Fruit fly (Drosophila melanogaster) whole organism, embryonic: ENCODE measurements around the gene MTF-1.

Experiments used
- Bteb2 ChIP-seq: fragments of 200-800 bp; sonication (Bioruptor generic); optimal IDR thresholded peaks from 2 replicates; lab custom pipeline; 2016; ENCODE audit warnings: missing biosample characterization, missing genetic modification characterization
- CG10267 ChIP-seq: fragments of 200-800 bp; sonication (Bioruptor generic); optimal IDR thresholded peaks from 2 replicates; lab custom pipeline; 2018; ENCODE audit warnings: missing biosample characterization, mild to moderate bottlenecking, missing genetic modification characterization, moderate library complexity
- CG10543 ChIP-seq: fragments of 200-800 bp; sonication (Bioruptor generic); optimal IDR thresholded peaks from 3 replicates; lab custom pipeline; 2017; ENCODE audit warnings: missing biosample characterization, mild to moderate bottlenecking, missing genetic modification characterization, moderate library complexity
- CG11398 ChIP-seq: fragments of 200-800 bp; sonication (Bioruptor generic); optimal IDR thresholded peaks from 2 replicates; lab custom pipeline; 2016; ENCODE audit warnings: missing biosample characterization, missing genetic modification characterization
- CG12155 ChIP-seq: fragments of 200-800 bp; sonication (Bioruptor generic); optimal IDR thresholded peaks from 3 replicates; lab custom pipeline; 2016; ENCODE audit warnings: missing biosample characterization, missing genetic modification characterization
- CG12219 ChIP-seq: fragments of 200-800 bp; sonication (Bioruptor generic); optimal IDR thresholded peaks from 3 replicates; lab custom pipeline; 2018; ENCODE audit warnings: missing biosample characterization, mild to moderate bottlenecking, missing genetic modification characterization
- CG12299 ChIP-seq: fragments of 200-800 bp; sonication (Bioruptor generic); optimal IDR thresholded peaks from 2 replicates; lab custom pipeline; 2018; ENCODE audit warnings: missing biosample characterization, mild to moderate bottlenecking, missing genetic modification characterization
- CG12744 ChIP-seq: fragments of 200-800 bp; sonication (Bioruptor generic); optimal IDR thresholded peaks from 2 replicates; lab custom pipeline; 2016; ENCODE audit warnings: missing biosample characterization, missing genetic modification characterization
- CG14710 ChIP-seq: fragments of 200-800 bp; sonication (Bioruptor generic); optimal IDR thresholded peaks from 3 replicates; lab custom pipeline; 2019; ENCODE audit warnings: missing biosample characterization, mild to moderate bottlenecking, missing genetic modification characterization, moderate library complexity
- CG14965 ChIP-seq: fragments of 200-800 bp; sonication (Bioruptor generic); optimal IDR thresholded peaks from 2 replicates; lab custom pipeline; 2016; ENCODE audit warnings: missing biosample characterization, missing genetic modification characterization, borderline replicate concordance
- CG15073 ChIP-seq: fragments of 200-800 bp; sonication (Bioruptor generic); optimal IDR thresholded peaks from 2 replicates; lab custom pipeline; 2016; ENCODE audit warnings: missing biosample characterization, missing genetic modification characterization
- CG15479 ChIP-seq: fragments of 200-800 bp; sonication (Bioruptor generic); optimal IDR thresholded peaks from 3 replicates; lab custom pipeline; 2019; ENCODE audit warnings: missing biosample characterization, mild to moderate bottlenecking, missing genetic modification characterization, moderate library complexity
- CG17186 ChIP-seq: fragments of 200-800 bp; sonication (Bioruptor generic); optimal IDR thresholded peaks from 3 replicates; lab custom pipeline; 2017; ENCODE audit warnings: missing biosample characterization, missing genetic modification reagents, missing genetic modification characterization
- CG17385 ChIP-seq: fragments of 200-800 bp; sonication (Bioruptor generic); optimal IDR thresholded peaks from 3 replicates; lab custom pipeline; 2018; ENCODE audit warnings: missing biosample characterization, mild to moderate bottlenecking, missing genetic modification characterization
- CG18011 ChIP-seq: fragments of 200-800 bp; sonication (Bioruptor generic); optimal IDR thresholded peaks from 2 replicates; lab custom pipeline; 2017; ENCODE audit warnings: missing biosample characterization, missing genetic modification characterization, mild to moderate bottlenecking, moderate library complexity, missing genotype
- CG18619 ChIP-seq: fragments of 200-800 bp; sonication (Bioruptor generic); optimal IDR thresholded peaks from 3 replicates; lab custom pipeline; 2017; ENCODE audit warnings: missing biosample characterization, mild to moderate bottlenecking, missing genetic modification characterization
- CG2129 ChIP-seq: fragments of 200-800 bp; sonication (Bioruptor generic); IDR thresholded peaks from 2 replicates; pipeline ENCODE4 v1.3.6; 2022; ENCODE audit warnings: missing biosample characterization, missing genetic modification characterization; ENCODE audit not compliant: partially characterized antibody
- CG31388 ChIP-seq: fragments of 200-800 bp; sonication (Bioruptor generic); optimal IDR thresholded peaks from 2 replicates; lab custom pipeline; 2016; ENCODE audit warnings: missing biosample characterization, missing genetic modification characterization
- CG32772 ChIP-seq: fragments of 200-800 bp; sonication (Bioruptor generic); IDR thresholded peaks from 2 replicates; pipeline ENCODE4 v1.3.6; 2022; ENCODE audit warnings: missing biosample characterization, missing genetic modification characterization
- CG34376 ChIP-seq: fragments of 200-800 bp; sonication (Bioruptor generic); optimal IDR thresholded peaks from 2 replicates; lab custom pipeline; 2018; ENCODE audit warnings: missing biosample characterization, mild to moderate bottlenecking, missing genetic modification characterization
- CG5245 ChIP-seq: fragments of 200-800 bp; sonication (Bioruptor generic); optimal IDR thresholded peaks from 3 replicates; lab custom pipeline; 2016; ENCODE audit warnings: missing biosample characterization, missing genetic modification characterization
- CG6689 ChIP-seq: fragments of 200-800 bp; sonication (Bioruptor generic); IDR thresholded peaks from 2 replicates; pipeline ENCODE4 v1.3.6; 2022; ENCODE audit warnings: missing biosample characterization, missing genetic modification characterization
- CG6854 ChIP-seq: fragments of 200-800 bp; sonication (Bioruptor generic); optimal IDR thresholded peaks from 3 replicates; lab custom pipeline; 2017; ENCODE audit warnings: missing biosample characterization, mild to moderate bottlenecking, missing genetic modification characterization
- CG7357 ChIP-seq: fragments of 200-800 bp; sonication (Bioruptor generic); IDR thresholded peaks from 3 replicates; pipeline ENCODE4 v1.3.6; 2022; ENCODE audit warnings: missing biosample characterization, missing genetic modification characterization
- CG7372 ChIP-seq: fragments of 200-800 bp; sonication (Bioruptor generic); IDR thresholded peaks from 2 replicates; pipeline ENCODE4 v1.3.6; 2022; ENCODE audit warnings: missing biosample characterization, missing genetic modification characterization
- CG7556 ChIP-seq: fragments of 200-800 bp; sonication (Bioruptor generic); optimal IDR thresholded peaks from 2 replicates; lab custom pipeline; 2017; ENCODE audit warnings: missing biosample characterization, mild to moderate bottlenecking, missing genetic modification characterization
- CG7928 ChIP-seq: fragments of 200-800 bp; sonication (Bioruptor generic); optimal IDR thresholded peaks from 2 replicates; lab custom pipeline; 2017; ENCODE audit warnings: missing biosample characterization, mild to moderate bottlenecking, missing genetic modification characterization
- CG9817 ChIP-seq: fragments of 200-800 bp; sonication (Bioruptor generic); optimal IDR thresholded peaks from 2 replicates; lab custom pipeline; 2018; ENCODE audit warnings: missing biosample characterization, mild to moderate bottlenecking, missing genetic modification characterization, moderate library complexity
- CoRest ChIP-seq: fragments of 200-800 bp; sonication (Bioruptor generic); optimal IDR thresholded peaks from 3 replicates; lab custom pipeline; 2018; ENCODE audit warnings: missing biosample characterization, mild to moderate bottlenecking, missing genetic modification characterization, moderate library complexity
- CrebB ChIP-seq: fragments of 200-800 bp; sonication (Bioruptor generic); optimal IDR thresholded peaks from 3 replicates; lab custom pipeline; 2018; ENCODE audit warnings: missing biosample characterization, mild to moderate bottlenecking, missing genetic modification characterization
- Dip3 ChIP-seq: fragments of 200-800 bp; sonication (Bioruptor generic); optimal IDR thresholded peaks from 3 replicates; lab custom pipeline; 2016; ENCODE audit warnings: missing biosample characterization, missing genetic modification characterization
- Doc3 ChIP-seq: fragments of 200-800 bp; sonication (Bioruptor generic); IDR thresholded peaks from 3 replicates; pipeline ENCODE4 v1.3.6; 2022; ENCODE audit warnings: missing biosample characterization, missing genetic modification characterization; ENCODE audit not compliant: partially characterized antibody
- Dp ChIP-seq: fragments of 200-800 bp; sonication (Bioruptor generic); optimal IDR thresholded peaks from 2 replicates; lab custom pipeline; 2018; ENCODE audit warnings: missing biosample characterization, mild to moderate bottlenecking, missing genetic modification characterization, moderate library complexity
- Elba2 ChIP-seq: fragments of 200-800 bp; sonication (Bioruptor generic); optimal IDR thresholded peaks from 3 replicates; lab custom pipeline; 2016; ENCODE audit warnings: missing biosample characterization, missing genetic modification characterization
- HLH54F ChIP-seq: fragments of 200-800 bp; sonication (Bioruptor generic); optimal IDR thresholded peaks from 3 replicates; lab custom pipeline; 2016; ENCODE audit warnings: missing biosample characterization, missing genetic modification characterization
- Hsf ChIP-seq: fragments of 200-800 bp; sonication (Bioruptor generic); optimal IDR thresholded peaks from 3 replicates; lab custom pipeline; 2016; ENCODE audit warnings: missing biosample characterization, missing genetic modification characterization
- NC2α ChIP-seq: fragments of 200-800 bp; sonication (Bioruptor generic); optimal IDR thresholded peaks from 2 replicates; lab custom pipeline; 2016; ENCODE audit warnings: missing biosample characterization, missing genetic modification characterization
- abd-A ChIP-seq: fragments of 200-800 bp; sonication (Bioruptor generic); optimal IDR thresholded peaks from 3 replicates; lab custom pipeline; 2019; ENCODE audit warnings: missing biosample characterization, mild to moderate bottlenecking, missing genetic modification characterization, moderate library complexity
- ase ChIP-seq: fragments of 200-800 bp; sonication (Bioruptor generic); IDR thresholded peaks from 3 replicates; pipeline ENCODE4 v1.3.6; 2022; ENCODE audit warnings: missing biosample characterization, missing genetic modification characterization
- chm ChIP-seq: fragments of 200-800 bp; sonication (Bioruptor generic); IDR thresholded peaks from 2 replicates; pipeline ENCODE4 v1.3.6; 2022; ENCODE audit warnings: missing biosample characterization, missing genetic modification characterization
- dan ChIP-seq: fragments of 200-800 bp; sonication (Bioruptor generic); IDR thresholded peaks from 2 replicates; pipeline ENCODE4 v1.3.6; 2022; ENCODE audit warnings: missing biosample characterization, missing genetic modification characterization
- ind ChIP-seq: fragments of 200-800 bp; sonication (Bioruptor generic); optimal IDR thresholded peaks from 3 replicates; lab custom pipeline; 2016; ENCODE audit warnings: missing biosample characterization, missing genetic modification characterization
- insv ChIP-seq, 2 experiments: fragments of 200-800 bp; sonication (Bioruptor generic); optimal IDR thresholded peaks; 3 replicates each; lab custom pipeline; 2016 to 2018; ENCODE audit warnings: missing biosample characterization in 2 of 2, missing genetic modification characterization in 2 of 2
- lilli ChIP-seq: fragments of 200-800 bp; sonication (Bioruptor generic); optimal IDR thresholded peaks from 3 replicates; lab custom pipeline; 2016; ENCODE audit warnings: missing biosample characterization, missing genetic modification characterization
- mam ChIP-seq: fragments of 200-800 bp; sonication (Bioruptor generic); optimal IDR thresholded peaks from 3 replicates; lab custom pipeline; 2016; ENCODE audit warnings: missing biosample characterization, missing genetic modification characterization
- org-1 ChIP-seq: fragments of 200-800 bp; sonication (Bioruptor generic); optimal IDR thresholded peaks from 2 replicates; lab custom pipeline; 2017; ENCODE audit warnings: missing biosample characterization, missing genetic modification characterization
- pb ChIP-seq: fragments of 200-800 bp; sonication (Bioruptor generic); optimal IDR thresholded peaks from 3 replicates; lab custom pipeline; 2016; ENCODE audit warnings: missing biosample characterization, missing genetic modification characterization
- pum ChIP-seq: fragments of 200-800 bp; sonication (Bioruptor generic); optimal IDR thresholded peaks from 2 replicates; lab custom pipeline; 2016; ENCODE audit warnings: missing biosample characterization, missing genetic modification characterization
- sens ChIP-seq: fragments of 200-800 bp; sonication (Bioruptor generic); peaks from one replicate; lab custom pipeline; 2016; ENCODE audit warnings: missing biosample characterization, missing genetic modification characterization
- toy ChIP-seq: fragments of 200-800 bp; sonication (Bioruptor generic); IDR thresholded peaks from 2 replicates; pipeline ENCODE4 v1.3.6; 2022; ENCODE audit warnings: missing biosample characterization, missing genetic modification characterization
- zen ChIP-seq: fragments of 200-800 bp; sonication (Bioruptor generic); optimal IDR thresholded peaks from 3 replicates; lab custom pipeline; 2018; ENCODE audit warnings: missing biosample characterization, mild to moderate bottlenecking, missing genetic modification characterization, moderate library complexity

MTF-1 gene

dm6 chr3L:9476829-9477228, 46.7 kb downstream of the MTF-1 start, which contains the start of the genes Uch-L5 and Jarid2 (continued):
- TF ChIP-seq CG7556 (GFP tag; lab: Kevin White, UChicago), result no peak
- peak; percentile 6 for TF ChIP-seq CG18619 (GFP tag; lab: Kevin White, UChicago)
- peak in 1 of 2 experiments; percentile 37 for TF ChIP-seq insv (GFP tag; optimal IDR thresholded peaks at IDR 0.05; lab: Kevin White, UChicago)
- TF ChIP-seq CG11398, result peak; percentile 63
- peak; percentile 72 for TF ChIP-seq lilli (GFP tag; lab: Kevin White, UChicago)
- TF ChIP-seq sens (GFP tag; lab: Kevin White, UChicago), result peak; percentile 88
- TF ChIP-seq chm, result 0 out of 2 replicates have a peak, but pooled peaks have one; percentile 41
- peak; percentile 98 for TF ChIP-seq CG7928 (GFP tag; lab: Kevin White, UChicago)
- TF ChIP-seq mam, result peak; percentile 76
- no peak for TF ChIP-seq CG6854
- peak; percentile 98 for TF ChIP-seq CG17385 (GFP tag; lab: Kevin White, UChicago)
- TF ChIP-seq CG15479, result peak; percentile 20
- peak; percentile 75 for TF ChIP-seq CG17186 (GFP tag; lab: Kevin White, UChicago)
- peak; percentile 38 for TF ChIP-seq zen
- peak; percentile 43 for TF ChIP-seq Hsf (GFP tag; lab: Kevin White, UChicago)
- TF ChIP-seq Elba2, result peak; percentile 11
- TF ChIP-seq CrebB (tag; lab: Kevin White, UChicago), result peak; percentile 58
- TF ChIP-seq CG32772 (GFP tag; lab: Robert Waterston, UW), result peak; percentile 31; the same call in 1 of the 2 replicates
- no peak for TF ChIP-seq CG14965 (GFP tag; lab: Kevin White, UChicago)
- no peak for TF ChIP-seq toy (GFP tag; lab: Robert Waterston, UW)
- TF ChIP-seq CG14710 (tag; lab: Kevin White, UChicago), result peak; percentile 68
- TF ChIP-seq CG12299 (tag; lab: Kevin White, UChicago), result no peak
- TF ChIP-seq pum (GFP tag; lab: Kevin White, UChicago), result peak; percentile 42
- TF ChIP-seq CG34376 (GFP tag; lab: Kevin White, UChicago), result peak; percentile 42
- no peak for TF ChIP-seq Bteb2 (GFP tag; lab: Kevin White, UChicago)
- no peak for TF ChIP-seq org-1
- peak; percentile 11 for TF ChIP-seq CG12744 (GFP tag; lab: Kevin White, UChicago)
- peak; percentile 21 for TF ChIP-seq CG9817 (tag; lab: Kevin White, UChicago)
- TF ChIP-seq Dp (GFP tag; lab: Kevin White, UChicago), result peak; percentile 62
- no peak for TF ChIP-seq CG7357 (GFP tag; lab: Robert Waterston, UW)
- no peak for TF ChIP-seq CG12219 (GFP tag; lab: Kevin White, UChicago)
- TF ChIP-seq CG18011 (GFP tag; lab: Kevin White, UChicago), result peak; percentile 46
- TF ChIP-seq NC2α (GFP tag; lab: Kevin White, UChicago), result no peak
- no peak for TF ChIP-seq CG15073 (GFP tag; lab: Kevin White, UChicago)
- no peak; the same call in 2 of the 3 replicates for TF ChIP-seq Doc3 (GFP tag; lab: Robert Waterston, UW)
- peak; percentile 41 for TF ChIP-seq CG5245 (GFP tag; lab: Kevin White, UChicago)
- peak; percentile 28 for TF ChIP-seq CoRest (tag; lab: Kevin White, UChicago)
- no peak for TF ChIP-seq CG2129
- TF ChIP-seq ase (GFP tag; lab: Robert Waterston, UW), result 0 out of 3 replicates have a peak, but pooled peaks have one; percentile 11
- TF ChIP-seq dan, result no peak
- TF ChIP-seq pb, result no peak
- no peak for TF ChIP-seq CG7372 (GFP tag; lab: Robert Waterston, UW)
- no peak for TF ChIP-seq CG31388 (GFP tag; lab: Kevin White, UChicago)
- TF ChIP-seq CG12155, result peak; percentile 45
- peak; percentile 70 for TF ChIP-seq HLH54F
- TF ChIP-seq CG6689 (GFP tag; lab: Robert Waterston, UW), result no peak
- TF ChIP-seq abd-A (tag; lab: Kevin White, UChicago), result no peak
- TF ChIP-seq Dip3 (GFP tag; lab: Kevin White, UChicago), result peak; percentile 29
- peak; percentile 71 for TF ChIP-seq CG10267 (tag; lab: Kevin White, UChicago)
- peak; percentile 44 for TF ChIP-seq CG10543
- peak; percentile 63 for TF ChIP-seq ind (GFP tag; lab: Kevin White, UChicago)
